Fruit fly (Drosophila melanogaster) whole organism, embryonic: ENCODE measurements around the gene CG5910.
A peak's percentile ranks its signal among the peaks of the same experiment; 100 is the strongest.

ENCODE experiments used
- Adf1 ChIP-seq: fragments of 200-800 bp; sonication (Bioruptor generic); IDR thresholded peaks from 2 replicates; pipeline ENCODE4 v1.3.6; 2022; ENCODE audit warnings: missing biosample characterization, missing genetic modification characterization
- Asciz ChIP-seq: fragments of 200-800 bp; sonication (Bioruptor generic); optimal IDR thresholded peaks from 2 replicates; lab custom pipeline; 2017; ENCODE audit warnings: missing biosample characterization, mild to moderate bottlenecking, missing genetic modification characterization, missing genetic modification reagents
- B-H2 ChIP-seq: fragments of 200-800 bp; sonication (Bioruptor generic); optimal IDR thresholded peaks from 2 replicates; lab custom pipeline; 2018; ENCODE audit warnings: missing biosample characterization, mild to moderate bottlenecking, missing genetic modification characterization
- Bteb2 ChIP-seq: fragments of 200-800 bp; sonication (Bioruptor generic); optimal IDR thresholded peaks from 2 replicates; lab custom pipeline; 2016; ENCODE audit warnings: missing biosample characterization, missing genetic modification characterization
- CG10209 ChIP-seq: fragments of 200-800 bp; sonication (Bioruptor generic); optimal IDR thresholded peaks from 3 replicates; lab custom pipeline; 2017; ENCODE audit warnings: missing biosample characterization, mild to moderate bottlenecking, missing genetic modification characterization, missing genetic modification reagents
- CG10462 ChIP-seq: fragments of 200-800 bp; sonication (Bioruptor generic); optimal IDR thresholded peaks from 2 replicates; lab custom pipeline; 2016; ENCODE audit warnings: missing biosample characterization, missing genetic modification characterization
- CG10565 ChIP-seq: fragments of 200-800 bp; sonication (Bioruptor generic); optimal IDR thresholded peaks from 3 replicates; lab custom pipeline; 2016; ENCODE audit warnings: missing biosample characterization, mild to moderate bottlenecking, missing genetic modification characterization
- CG11398 ChIP-seq: fragments of 200-800 bp; sonication (Bioruptor generic); optimal IDR thresholded peaks from 2 replicates; lab custom pipeline; 2016; ENCODE audit warnings: missing biosample characterization, missing genetic modification characterization
- CG12104 ChIP-seq: fragments of 200-800 bp; sonication (Bioruptor generic); optimal IDR thresholded peaks from 3 replicates; lab custom pipeline; 2016; ENCODE audit warnings: missing biosample characterization, missing genetic modification characterization
- CG13775 ChIP-seq: fragments of 200-800 bp; sonication (Bioruptor generic); optimal IDR thresholded peaks from 3 replicates; lab custom pipeline; 2017; ENCODE audit warnings: missing biosample characterization, mild to moderate bottlenecking, missing genetic modification characterization
- CG14050 ChIP-seq: fragments of 200-800 bp; sonication (Bioruptor generic); IDR thresholded peaks from 3 replicates; pipeline ENCODE4 v1.3.6; 2022; ENCODE audit warnings: missing biosample characterization, missing genetic modification characterization
- CG14860 ChIP-seq: fragments of 200-800 bp; sonication (Bioruptor generic); IDR thresholded peaks from 3 replicates; pipeline ENCODE4 v1.3.6; 2022; ENCODE audit warnings: missing biosample characterization, missing genetic modification characterization; ENCODE audit not compliant: partially characterized antibody
- CG1529 ChIP-seq: fragments of 200-800 bp; sonication (Bioruptor generic); optimal IDR thresholded peaks from 3 replicates; lab custom pipeline; 2018; ENCODE audit warnings: missing biosample characterization, missing genetic modification characterization
- CG15696 ChIP-seq: fragments of 200-800 bp; sonication (Bioruptor generic); optimal IDR thresholded peaks from 2 replicates; lab custom pipeline; 2019; ENCODE audit warnings: missing biosample characterization, mild to moderate bottlenecking, missing genetic modification characterization, moderate library complexity
- CG17385 ChIP-seq: fragments of 200-800 bp; sonication (Bioruptor generic); optimal IDR thresholded peaks from 3 replicates; lab custom pipeline; 2018; ENCODE audit warnings: missing biosample characterization, mild to moderate bottlenecking, missing genetic modification characterization
- CG17612 ChIP-seq: fragments of 200-800 bp; sonication (Bioruptor generic); IDR thresholded peaks from 2 replicates; pipeline ENCODE4 v1.3.6; 2022; ENCODE audit warnings: missing biosample characterization, missing genetic modification characterization
- CG17829 ChIP-seq: fragments of 200-800 bp; optimal IDR thresholded peaks from 2 replicates; lab custom pipeline; 2019; ENCODE audit warnings: missing biosample characterization, mild to moderate bottlenecking, missing genetic modification characterization, moderate library complexity
- CG2202 ChIP-seq: fragments of 200-800 bp; sonication (Bioruptor generic); optimal IDR thresholded peaks from 2 replicates; lab custom pipeline; 2018; ENCODE audit warnings: missing biosample characterization, mild to moderate bottlenecking, missing genetic modification characterization
- CG4360 ChIP-seq: fragments of 200-800 bp; sonication (Bioruptor generic); IDR thresholded peaks from 2 replicates; pipeline ENCODE4 v1.3.6; 2022; ENCODE audit warnings: missing biosample characterization, missing genetic modification characterization
- CG7928 ChIP-seq: fragments of 200-800 bp; sonication (Bioruptor generic); optimal IDR thresholded peaks from 2 replicates; lab custom pipeline; 2017; ENCODE audit warnings: missing biosample characterization, mild to moderate bottlenecking, missing genetic modification characterization
- CG7987 ChIP-seq: fragments of 200-800 bp; sonication (Bioruptor generic); optimal IDR thresholded peaks from 2 replicates; lab custom pipeline; 2018; ENCODE audit warnings: missing biosample characterization, mild to moderate bottlenecking, missing genetic modification characterization, moderate library complexity
- Dip2 ChIP-seq: fragments of 200-800 bp; sonication (Bioruptor generic); IDR thresholded peaks from 2 replicates; pipeline ENCODE4 v1.3.6; 2022; ENCODE audit warnings: missing biosample characterization, missing genetic modification characterization
- Dip3 ChIP-seq: fragments of 200-800 bp; sonication (Bioruptor generic); optimal IDR thresholded peaks from 3 replicates; lab custom pipeline; 2016; ENCODE audit warnings: missing biosample characterization, missing genetic modification characterization
- Doc2 ChIP-seq: fragments of 200-800 bp; sonication (Bioruptor generic); IDR thresholded peaks from 2 replicates; pipeline ENCODE4 v1.3.6; 2022; ENCODE audit warnings: missing biosample characterization, missing genetic modification characterization
- HLHmδ ChIP-seq: fragments of 200-800 bp; sonication (Bioruptor generic); optimal IDR thresholded peaks from 2 replicates; lab custom pipeline; 2018; ENCODE audit warnings: missing biosample characterization, mild to moderate bottlenecking, missing genetic modification characterization, moderate library complexity
- HmgZ ChIP-seq: fragments of 200-800 bp; sonication (Bioruptor generic); optimal IDR thresholded peaks from 2 replicates; lab custom pipeline; 2018; ENCODE audit warnings: missing biosample characterization, mild to moderate bottlenecking, missing genetic modification characterization
- NC2β ChIP-seq: fragments of 200-800 bp; sonication (Bioruptor generic); optimal IDR thresholded peaks from 2 replicates; lab custom pipeline; 2016; ENCODE audit warnings: missing biosample characterization, missing genetic modification characterization
- NFAT ChIP-seq: fragments of 200-800 bp; sonication (Bioruptor generic); IDR thresholded peaks from 2 replicates; pipeline ENCODE4 v1.3.6; 2022; ENCODE audit warnings: missing biosample characterization, missing genetic modification characterization
- Nf-YB ChIP-seq: fragments of 200-800 bp; sonication (Bioruptor generic); optimal IDR thresholded peaks from 3 replicates; lab custom pipeline; 2019; ENCODE audit warnings: missing biosample characterization, mild to moderate bottlenecking, missing genetic modification characterization, moderate library complexity
- Scr ChIP-seq: fragments of 200-800 bp; sonication (Bioruptor generic); IDR thresholded peaks from 2 replicates; pipeline ENCODE4 v1.3.6; 2022; ENCODE audit warnings: missing biosample characterization, missing genetic modification characterization; ENCODE audit not compliant: partially characterized antibody
- Ssrp ChIP-seq: fragments of 200-800 bp; sonication (Bioruptor generic); optimal IDR thresholded peaks from 2 replicates; lab custom pipeline; 2018; ENCODE audit warnings: missing biosample characterization, mild to moderate bottlenecking, missing genetic modification characterization, moderate library complexity
- ab ChIP-seq: fragments of 200-800 bp; sonication (Bioruptor generic); optimal IDR thresholded peaks from 2 replicates; lab custom pipeline; 2016; ENCODE audit warnings: missing biosample characterization, missing genetic modification characterization
- amos ChIP-seq: fragments of 200-800 bp; sonication (Bioruptor generic); IDR thresholded peaks from 2 replicates; pipeline ENCODE4 v1.3.6; 2022; ENCODE audit warnings: missing biosample characterization, missing genetic modification characterization; ENCODE audit not compliant: partially characterized antibody
- cad ChIP-seq: fragments of >200 bp; optimal IDR thresholded peaks from 2 replicates; lab custom pipeline; 2017; ENCODE audit warnings: missing biosample characterization, missing genetic modification characterization
- dpn ChIP-seq, 2 experiments: fragments of 200-800 bp; sonication (Bioruptor generic); optimal IDR thresholded peaks; 3 replicates each; lab custom pipeline; 2016; ENCODE audit warnings: missing biosample characterization in 2 of 2, missing genetic modification characterization in 2 of 2
- gcm2 ChIP-seq: fragments of 200-800 bp; sonication (Bioruptor generic); optimal IDR thresholded peaks from 2 replicates; lab custom pipeline; 2016; ENCODE audit warnings: missing biosample characterization, missing genetic modification characterization
- insv ChIP-seq, 2 experiments: fragments of 200-800 bp; sonication (Bioruptor generic); optimal IDR thresholded peaks; 3 replicates each; lab custom pipeline; 2016 to 2018; ENCODE audit warnings: missing biosample characterization in 2 of 2, missing genetic modification characterization in 2 of 2
- kni ChIP-seq: fragments of 200-800 bp; sonication (Bioruptor generic); optimal IDR thresholded peaks from 3 replicates; lab custom pipeline; 2017; ENCODE audit warnings: mild to moderate bottlenecking, missing biosample characterization, missing genetic modification reagents, missing genetic modification characterization
- nerfin-2 ChIP-seq: fragments of 200-800 bp; sonication (Bioruptor generic); IDR thresholded peaks from 2 replicates; pipeline ENCODE4 v1.3.6; 2022; ENCODE audit warnings: missing biosample characterization, missing genetic modification characterization; ENCODE audit not compliant: partially characterized antibody
- nom ChIP-seq: fragments of 200-800 bp; sonication (Bioruptor generic); optimal IDR thresholded peaks from 2 replicates; lab custom pipeline; 2017; ENCODE audit warnings: missing biosample characterization, missing genetic modification characterization, mild to moderate bottlenecking, moderate library complexity, missing genetic modification reagents
- onecut ChIP-seq: fragments of 200-800 bp; sonication (Bioruptor generic); IDR thresholded peaks from 2 replicates; pipeline ENCODE4 v1.3.6; 2022; ENCODE audit warnings: missing biosample characterization, missing genetic modification characterization
- org-1 ChIP-seq: fragments of 200-800 bp; sonication (Bioruptor generic); optimal IDR thresholded peaks from 2 replicates; lab custom pipeline; 2017; ENCODE audit warnings: missing biosample characterization, missing genetic modification characterization
- sisA ChIP-seq: fragments of 200-800 bp; sonication (Bioruptor generic); IDR thresholded peaks from 2 replicates; pipeline ENCODE4 v1.3.6; 2022; ENCODE audit warnings: missing biosample characterization, missing genetic modification characterization
- slp2 ChIP-seq: fragments of 200-800 bp; sonication (Bioruptor generic); optimal IDR thresholded peaks from 2 replicates; lab custom pipeline; 2016; ENCODE audit warnings: missing biosample characterization, missing genetic modification characterization
- sob ChIP-seq: fragments of 200-800 bp; sonication (Bioruptor generic); IDR thresholded peaks from 2 replicates; pipeline ENCODE4 v1.3.6; 2022; ENCODE audit warnings: missing biosample characterization, missing genetic modification characterization
- stwl ChIP-seq: fragments of 200-800 bp; sonication (Bioruptor generic); optimal IDR thresholded peaks from 3 replicates; lab custom pipeline; 2018; ENCODE audit warnings: missing biosample characterization, mild to moderate bottlenecking, missing genetic modification characterization, moderate library complexity
- tap ChIP-seq: fragments of 200-800 bp; optimal IDR thresholded peaks from 3 replicates; lab custom pipeline; 2019; ENCODE audit warnings: missing biosample characterization, mild to moderate bottlenecking, missing genetic modification characterization, moderate library complexity
- toy ChIP-seq: fragments of 200-800 bp; sonication (Bioruptor generic); IDR thresholded peaks from 2 replicates; pipeline ENCODE4 v1.3.6; 2022; ENCODE audit warnings: missing biosample characterization, missing genetic modification characterization
- ttk ChIP-seq: fragments of 200-800 bp; sonication (Bioruptor generic); IDR thresholded peaks from 2 replicates; pipeline ENCODE4 v2.1.2; 2022; ENCODE audit warnings: missing biosample characterization, missing genetic modification characterization
- wor ChIP-seq: fragments of 200-800 bp; sonication (Bioruptor generic); IDR thresholded peaks from 2 replicates; pipeline ENCODE4 v1.3.6; 2022; ENCODE audit warnings: missing biosample characterization, missing genetic modification characterization
- zf30C ChIP-seq: fragments of 200-800 bp; sonication (Bioruptor generic); optimal IDR thresholded peaks from 3 replicates; lab custom pipeline; 2018; ENCODE audit warnings: missing biosample characterization, mild to moderate bottlenecking, missing genetic modification characterization

The CG5910 gene

dm6 chr3L:20470991-20471498, 28.8 kb downstream of the CG5910 start (continued):
- peak; percentile 53; the same call in 1 of the 2 replicates for TF ChIP-seq ttk (GFP tag; lab: Robert Waterston, UW)
- TF ChIP-seq gcm2 (GFP tag; lab: Kevin White, UChicago): no peak
- no peak for TF ChIP-seq CG4360 (GFP tag; lab: Robert Waterston, UW)
- TF ChIP-seq Nf-YB (GFP tag; lab: Kevin White, UChicago): peak; percentile 0
- no peak for TF ChIP-seq amos (GFP tag; lab: Robert Waterston, UW)
- no peak for TF ChIP-seq Dip3
- peak; percentile 55 for TF ChIP-seq org-1 (GFP tag; lab: Kevin White, UChicago)
- TF ChIP-seq CG10209 (GFP tag; lab: Kevin White, UChicago): peak; percentile 24
- no peak for TF ChIP-seq kni (GFP tag; lab: Kevin White, UChicago)
- TF ChIP-seq CG7928: no peak
- no peak for TF ChIP-seq toy (GFP tag; lab: Robert Waterston, UW)
- peak; percentile 34 for TF ChIP-seq CG13775 (GFP tag; lab: Kevin White, UChicago)
- TF ChIP-seq dpn (GFP tag; optimal IDR thresholded peaks at IDR 0.05; lab: Kevin White, UChicago): peak in 1 of 2 experiments; percentile 8
- TF ChIP-seq CG11398 (GFP tag; lab: Kevin White, UChicago): no peak
- no peak for TF ChIP-seq Doc2
- TF ChIP-seq CG17829: peak; percentile 48
- peak; percentile 39 for TF ChIP-seq CG17385 (GFP tag; lab: Kevin White, UChicago)
- TF ChIP-seq ab (GFP tag; lab: Kevin White, UChicago): no peak
- TF ChIP-seq sob (GFP tag; lab: Robert Waterston, UW): peak; percentile 52
- no peak for TF ChIP-seq HLHmδ (GFP tag; lab: Kevin White, UChicago)
- TF ChIP-seq Scr: 0 out of 2 replicates have a peak, but pooled peaks have one; percentile 9
- TF ChIP-seq CG1529 (GFP tag; lab: Kevin White, UChicago): peak; percentile 37
- TF ChIP-seq CG14860 (GFP tag; lab: Robert Waterston, UW): no peak
- no peak for TF ChIP-seq slp2 (GFP tag; lab: Kevin White, UChicago)
- TF ChIP-seq CG10462 (GFP tag; lab: Kevin White, UChicago): no peak
- TF ChIP-seq stwl: no peak
- no peak for TF ChIP-seq CG15696 (tag; lab: Kevin White, UChicago)
- peak; percentile 19 for TF ChIP-seq Ssrp (tag; lab: Kevin White, UChicago)
- no peak for TF ChIP-seq CG17612 (GFP tag; lab: Robert Waterston, UW)
- TF ChIP-seq onecut (GFP tag; lab: Robert Waterston, UW): 0 out of 2 replicates have a peak, but pooled peaks have one; percentile 3
- no peak for TF ChIP-seq NFAT (GFP tag; lab: Robert Waterston, UW)
- TF ChIP-seq Dip2: no peak
- no peak for TF ChIP-seq nerfin-2 (GFP tag; lab: Robert Waterston, UW)
- no peak for TF ChIP-seq NC2β (GFP tag; lab: Kevin White, UChicago)
- no peak for TF ChIP-seq cad (GFP tag; lab: Kevin White, UChicago)
- TF ChIP-seq zf30C (GFP tag; lab: Kevin White, UChicago): peak; percentile 77
- no peak for TF ChIP-seq Adf1 (GFP tag; lab: Robert Waterston, UW)
- TF ChIP-seq CG2202: no peak
- no peak for TF ChIP-seq B-H2 (GFP tag; lab: Kevin White, UChicago)
- TF ChIP-seq CG7987 (GFP tag; lab: Kevin White, UChicago): peak; percentile 5
- no peak for TF ChIP-seq CG10565 (GFP tag; lab: Kevin White, UChicago)
- peak; percentile 58 for TF ChIP-seq CG14050
- no peak for TF ChIP-seq Bteb2 (GFP tag; lab: Kevin White, UChicago)
- TF ChIP-seq wor (GFP tag; lab: Robert Waterston, UW): peak; percentile 30
- peak; percentile 68 for TF ChIP-seq tap
- peak; percentile 1 for TF ChIP-seq HmgZ (tag; lab: Kevin White, UChicago)
- TF ChIP-seq sisA (GFP tag; lab: Robert Waterston, UW): peak; percentile 44; the same call in 1 of the 2 replicates
- no peak for TF ChIP-seq insv (GFP tag; optimal IDR thresholded peaks at IDR 0.05; lab: Kevin White, UChicago)
- TF ChIP-seq Asciz (GFP tag; lab: Kevin White, UChicago): peak; percentile 76
- TF ChIP-seq nom (GFP tag; lab: Kevin White, UChicago): no peak
- TF ChIP-seq CG12104 (GFP tag; lab: Kevin White, UChicago): peak; percentile 49
